Worm (Caenorhabditis elegans): ENCODE results near the gene Y110A2AL.10.
"Not testable (repeated sequence)": the region's sequence is repeated elsewhere in the genome, so short reads cannot be mapped to it uniquely, and the experiment has no call there.

- not testable (repeated sequence) for TF ChIP-seq W03F9.2, him-1, dao-5 (tag; optimal IDR thresholded peaks at IDR 0.05)
Measured at ce11 chrII:2839004-2839403, 32.7 kb downstream of the Y110A2AL.10 start, which contains the start of gene Y110A2AL.4.

Measured in whole organism, L4/young adult.